Fruit fly (Drosophila melanogaster) whole organism, larva: ENCODE measurements around the gene galla-2.

ENCODE experiments used
- noc ChIP-seq: fragments of 200-800 bp; sonication (Bioruptor generic); optimal IDR thresholded peaks from 3 replicates; lab custom pipeline; 2019; ENCODE audit warnings: missing biosample characterization, mild to moderate bottlenecking, missing genetic modification characterization, moderate library complexity

Gene galla-2

DNA sequence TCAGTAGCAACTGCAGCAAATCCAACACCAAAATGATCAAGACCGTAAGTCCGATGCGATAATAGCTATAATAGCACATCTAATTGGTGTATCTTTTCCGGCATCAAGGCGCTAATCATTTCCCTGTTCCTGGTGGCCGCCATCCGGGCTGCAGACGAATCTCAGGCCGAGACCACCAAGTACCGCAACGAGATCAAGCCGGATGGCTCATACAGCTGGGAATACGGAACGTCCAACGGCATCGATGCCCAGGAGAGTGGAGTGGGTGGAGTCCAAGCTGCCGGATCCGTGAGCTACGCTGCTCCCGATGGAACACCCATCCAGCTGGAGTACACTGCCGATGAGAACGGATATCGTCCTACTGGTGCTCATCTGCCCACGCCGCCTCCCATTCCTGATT lies 11.5 kb downstream of the galla-2 start, which contains the start of gene Cpr67Fb:
Gene Cpr67Fb, plus strand, starts transcription at position 15 of the 400 bp plus-strand sequence.
- no peak for TF ChIP-seq noc

DNA sequence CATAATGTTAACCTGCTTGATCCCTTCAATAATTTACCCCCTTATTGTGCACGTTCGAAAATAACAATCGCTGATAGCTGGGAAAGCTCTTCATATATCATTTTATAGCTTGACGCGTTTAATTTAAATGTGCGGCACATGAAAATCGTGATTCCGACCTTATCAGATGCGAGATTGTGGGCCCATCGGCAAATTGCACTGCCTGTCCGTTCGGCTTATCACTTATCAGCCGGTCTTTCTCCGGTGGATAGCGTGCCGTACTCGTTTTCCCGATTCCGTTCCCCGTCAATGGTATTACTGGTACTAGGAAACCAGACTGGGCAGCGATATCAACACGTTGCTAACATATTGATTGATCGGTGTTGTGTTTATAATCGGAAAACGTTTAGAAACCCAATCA lies 14.2 kb downstream of the galla-2 start:
- TF ChIP-seq noc: peak; percentile 85

- no peak for TF ChIP-seq noc
Observed at dm6 chr3L:10897534-10898255, 15.0 kb downstream of the galla-2 start.

- TF ChIP-seq noc: peak; percentile 57
Observed at dm6 chr3L:10898256-10898735, 15.6 kb downstream of the galla-2 start.

dm6 chr3L:10899087-10899511 lies 16.4 kb downstream of the galla-2 start, which contains the start of gene Aps:
Aps (minus strand) TSS chr3L:10899123.
- no peak for TF ChIP-seq noc

DNA sequence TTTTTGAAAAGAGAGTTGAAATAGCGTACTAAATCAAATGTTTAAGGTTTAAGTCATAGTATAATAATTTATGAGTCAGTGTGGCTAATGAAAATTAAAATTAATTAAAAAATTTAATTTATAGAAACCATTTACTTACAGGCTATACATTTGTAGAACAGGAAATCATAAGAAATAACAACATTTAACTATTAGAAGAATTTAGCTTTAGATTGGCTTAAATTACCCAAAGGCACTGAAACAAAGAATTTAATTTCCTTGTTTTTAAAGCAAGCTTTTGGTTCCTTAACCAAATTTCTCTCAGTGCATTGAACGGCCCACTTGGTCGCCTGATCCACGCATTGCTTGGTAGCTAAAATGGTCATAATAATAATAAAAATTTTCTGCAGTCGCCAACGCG lies 20.8 kb downstream of the galla-2 start:
- no peak for TF ChIP-seq noc

- TF ChIP-seq noc: no peak
Observed at dm6 chr3L:10904770-10905169, 22.1 kb downstream of the galla-2 start.

DNA sequence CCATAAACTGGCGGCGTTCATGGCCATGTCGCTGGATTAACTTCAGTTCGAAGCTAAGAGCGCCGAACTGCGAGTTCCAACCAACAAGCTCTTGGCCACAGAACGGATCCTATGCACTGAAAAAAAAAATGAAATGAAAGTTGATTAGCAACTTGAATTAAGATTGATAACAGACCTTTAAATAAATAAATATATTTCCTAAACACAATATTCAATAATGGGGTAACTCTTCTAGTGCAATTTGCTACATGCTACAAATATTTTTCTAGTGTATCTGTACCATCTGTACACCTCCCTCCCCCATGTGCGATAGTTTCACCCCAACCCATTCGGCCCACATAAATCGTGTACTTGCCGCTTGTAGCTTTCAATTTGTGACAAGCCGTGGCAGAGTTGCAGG lies 26.9 kb downstream of the galla-2 start:
- no peak for TF ChIP-seq noc

dm6 chr3L:10913214-10913613 lies 30.5 kb downstream of the galla-2 start:
- no peak for TF ChIP-seq noc

DNA sequence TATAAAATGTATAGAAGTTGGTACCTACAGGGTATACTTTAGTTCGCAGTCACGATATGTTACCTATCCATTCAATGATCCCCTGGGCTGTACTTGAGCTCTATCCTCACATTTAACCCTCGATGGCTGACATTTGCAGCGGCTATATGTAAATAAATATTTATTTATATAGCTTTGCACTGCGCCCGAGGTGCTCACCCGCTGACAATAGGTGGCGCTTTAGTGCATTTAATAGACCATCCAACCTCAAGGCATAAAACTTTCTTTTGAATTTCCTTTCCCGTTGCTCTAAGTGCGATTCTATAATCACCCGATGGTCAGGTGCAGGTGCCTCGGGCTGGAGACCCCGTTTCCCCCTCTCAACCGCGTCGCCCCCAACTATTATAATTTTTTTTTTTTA lies 34.6 kb downstream of the galla-2 start:
- TF ChIP-seq noc: no peak

DNA sequence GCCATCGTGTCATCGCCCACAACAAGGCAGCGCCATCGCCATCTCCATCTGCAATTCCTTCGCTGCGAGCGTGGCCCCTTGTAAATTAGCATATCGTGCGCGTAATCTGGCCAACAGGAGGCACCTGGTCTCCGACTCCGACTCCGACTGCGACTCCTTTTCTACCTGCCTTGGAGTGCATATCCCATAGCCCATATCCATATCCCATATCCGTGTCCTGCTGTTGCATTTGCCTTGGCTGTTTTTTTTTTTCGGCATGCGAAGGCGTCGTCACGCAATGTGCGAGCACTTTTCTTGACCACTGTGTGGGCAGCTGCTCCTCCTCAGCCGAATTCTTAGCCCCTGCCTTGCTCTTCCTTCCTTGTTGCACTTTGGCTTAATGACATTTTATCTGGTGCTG lies 35.8 kb downstream of the galla-2 start:
- no peak for TF ChIP-seq noc

DNA sequence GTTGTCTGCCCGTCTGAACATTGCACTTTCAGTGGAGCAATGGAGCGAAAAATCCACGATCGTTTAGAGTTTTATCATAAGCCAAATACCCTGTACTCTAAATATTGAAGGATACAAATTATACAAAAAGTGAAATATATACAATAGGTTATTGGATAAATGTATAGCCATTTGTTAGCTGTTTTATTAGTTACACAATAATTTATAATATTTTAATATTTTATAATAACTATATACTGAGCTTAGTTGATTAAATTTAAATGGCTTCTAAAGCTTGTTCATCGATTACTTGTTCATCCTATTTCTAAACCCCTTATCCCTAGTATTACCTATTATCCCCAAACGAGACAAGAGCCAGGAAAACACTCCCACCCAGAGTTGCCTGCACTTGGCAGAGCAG lies 40.3 kb downstream of the galla-2 start:
- TF ChIP-seq noc: no peak

dm6 chr3L:10924683-10925082 lies 42.0 kb downstream of the galla-2 start:
- TF ChIP-seq noc: no peak

- TF ChIP-seq noc: no peak
Observed at dm6 chr3L:10927349-10927748, 44.7 kb downstream of the galla-2 start.

DNA sequence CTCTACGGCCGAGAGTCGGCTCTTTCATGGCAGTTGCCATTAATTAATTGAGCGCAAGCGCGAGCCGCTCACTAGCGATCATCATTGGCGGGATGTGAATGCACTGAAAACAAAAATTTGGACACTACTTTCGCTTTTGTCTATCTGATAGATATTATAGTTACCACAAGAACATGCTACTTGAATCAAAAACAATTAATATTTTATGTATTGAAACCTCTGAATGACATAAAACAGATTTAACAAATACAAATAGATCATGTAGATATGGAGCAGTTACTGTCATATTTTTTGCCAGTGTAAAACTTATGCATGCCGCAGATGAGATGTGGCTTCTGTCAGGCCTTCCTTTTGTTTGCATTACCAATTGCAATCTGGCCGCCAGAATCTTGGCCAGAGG lies 45.3 kb downstream of the galla-2 start:
- TF ChIP-seq noc: no peak

- no peak for TF ChIP-seq noc
Observed at dm6 chr3L:10928801-10929200, 46.1 kb downstream of the galla-2 start.

dm6 chr3L:10931430-10931829 lies 48.7 kb downstream of the galla-2 start:
- TF ChIP-seq noc: no peak
